Fruit fly (Drosophila melanogaster) whole organism, prepupa: ENCODE measurements around the gene CG13053.

Experiments used
- Blimp-1 ChIP-seq: fragments of 200-800 bp; sonication (Bioruptor generic); optimal IDR thresholded peaks from 3 replicates; lab custom pipeline; 2017; ENCODE audit warnings: missing biosample characterization, missing genetic modification characterization, mild to moderate bottlenecking, moderate library complexity, missing genetic modification reagents
- CG10631 ChIP-seq: fragments of 200-800 bp; sonication (Bioruptor generic); optimal IDR thresholded peaks from 2 replicates; lab custom pipeline; 2016; ENCODE audit warnings: missing biosample characterization, missing genetic modification characterization
- CG10669 ChIP-seq: fragments of 200-800 bp; sonication (Bioruptor generic); optimal IDR thresholded peaks from 3 replicates; lab custom pipeline; 2018; ENCODE audit warnings: missing biosample characterization, mild to moderate bottlenecking, missing genetic modification characterization, moderate library complexity
- CG11762 ChIP-seq: fragments of 200-800 bp; sonication (Bioruptor generic); optimal IDR thresholded peaks from 3 replicates; lab custom pipeline; 2016; ENCODE audit warnings: missing biosample characterization, missing genetic modification characterization; ENCODE audit not compliant: insufficient read depth
- CG11902 ChIP-seq: fragments of 200-800 bp; sonication (Bioruptor generic); optimal IDR thresholded peaks from 3 replicates; lab custom pipeline; 2016; ENCODE audit warnings: missing biosample characterization, missing genetic modification characterization
- CG1621 ChIP-seq: fragments of 200-800 bp; sonication (Bioruptor generic); optimal IDR thresholded peaks from 3 replicates; lab custom pipeline; 2018; ENCODE audit warnings: missing biosample characterization, mild to moderate bottlenecking, missing genetic modification characterization
- CG16779 ChIP-seq: fragments of 200-800 bp; sonication (Bioruptor generic); optimal IDR thresholded peaks from 3 replicates; lab custom pipeline; 2017; ENCODE audit warnings: missing biosample characterization, mild to moderate bottlenecking, missing genetic modification characterization
- CG3032 ChIP-seq: fragments of 200-800 bp; optimal IDR thresholded peaks from 2 replicates; lab custom pipeline; 2019; ENCODE audit warnings: missing biosample characterization, mild to moderate bottlenecking, missing genetic modification characterization, moderate library complexity
- CG31627 ChIP-seq: fragments of 200-800 bp; sonication (Bioruptor generic); optimal IDR thresholded peaks from 3 replicates; lab custom pipeline; 2016; ENCODE audit warnings: missing biosample characterization, missing genetic modification characterization
- CG32006 ChIP-seq: fragments of 200-800 bp; sonication (Bioruptor generic); optimal IDR thresholded peaks from 3 replicates; lab custom pipeline; 2017; ENCODE audit warnings: missing biosample characterization, mild to moderate bottlenecking, missing genetic modification characterization
- CG34406 ChIP-seq: fragments of 200-800 bp; sonication (Bioruptor generic); optimal IDR thresholded peaks from 3 replicates; lab custom pipeline; 2016; ENCODE audit warnings: missing biosample characterization, missing genetic modification characterization
- CG3919 ChIP-seq: fragments of 200-800 bp; sonication (Bioruptor generic); optimal IDR thresholded peaks from 3 replicates; lab custom pipeline; 2016; ENCODE audit warnings: missing biosample characterization, missing genetic modification characterization
- CG4318 ChIP-seq: fragments of 200-800 bp; sonication (Bioruptor generic); optimal IDR thresholded peaks from 3 replicates; lab custom pipeline; 2017; ENCODE audit warnings: missing biosample characterization, mild to moderate bottlenecking, missing genetic modification characterization
- CG6163 ChIP-seq: fragments of 200-800 bp; sonication (Bioruptor generic); IDR thresholded peaks from 3 replicates; pipeline ENCODE4 v1.3.6; 2022; ENCODE audit warnings: missing biosample characterization, missing genetic modification characterization
- CG6276 ChIP-seq: fragments of 200-800 bp; sonication (Bioruptor generic); optimal IDR thresholded peaks from 2 replicates; lab custom pipeline; 2017; ENCODE audit warnings: missing biosample characterization, mild to moderate bottlenecking, missing genetic modification characterization
- CG6792 ChIP-seq: fragments of 200-800 bp; sonication (Bioruptor generic); optimal IDR thresholded peaks from 3 replicates; lab custom pipeline; 2016; ENCODE audit warnings: missing biosample characterization, missing genetic modification characterization
- CG6808 ChIP-seq: fragments of 200-800 bp; sonication (Bioruptor generic); optimal IDR thresholded peaks from 3 replicates; lab custom pipeline; 2017; ENCODE audit warnings: missing biosample characterization, missing genetic modification characterization, mild to moderate bottlenecking, moderate library complexity, missing genetic modification reagents
- CG6854 ChIP-seq: fragments of 200-800 bp; sonication (Bioruptor generic); optimal IDR thresholded peaks from 2 replicates; lab custom pipeline; 2017; ENCODE audit warnings: missing biosample characterization, mild to moderate bottlenecking, missing genetic modification characterization
- CG7368 ChIP-seq: fragments of 200-800 bp; sonication (Bioruptor generic); optimal IDR thresholded peaks from 3 replicates; lab custom pipeline; 2016; ENCODE audit warnings: missing biosample characterization, missing genetic modification characterization
- CG8119 ChIP-seq: fragments of 200-800 bp; sonication (Bioruptor generic); IDR thresholded peaks from 3 replicates; pipeline ENCODE4 v1.3.6; 2022; ENCODE audit warnings: missing biosample characterization, missing genetic modification characterization
- CG8632 ChIP-seq: fragments of 200-800 bp; sonication (Bioruptor generic); optimal IDR thresholded peaks from 3 replicates; lab custom pipeline; 2016; ENCODE audit warnings: missing biosample characterization, missing genetic modification characterization
- Eip75B ChIP-seq: fragments of 200-800 bp; sonication (Bioruptor generic); optimal IDR thresholded peaks from 3 replicates; lab custom pipeline; 2016; ENCODE audit warnings: missing biosample characterization, missing genetic modification characterization
- Eip78C ChIP-seq: fragments of 200-800 bp; sonication (Bioruptor generic); peaks from one replicate; lab custom pipeline; 2016; ENCODE audit warnings: missing biosample characterization, missing genetic modification characterization
- Eip93F ChIP-seq: fragments of 200-800 bp; sonication (Bioruptor generic); optimal IDR thresholded peaks from 2 replicates; lab custom pipeline; 2016; ENCODE audit warnings: missing biosample characterization, mild to moderate bottlenecking, missing genetic modification characterization
- Ets21C ChIP-seq: fragments of 200-800 bp; sonication (Bioruptor generic); optimal IDR thresholded peaks from 3 replicates; lab custom pipeline; 2016; ENCODE audit warnings: missing biosample characterization, missing genetic modification characterization
- Ets96B ChIP-seq: fragments of 200-800 bp; optimal IDR thresholded peaks from 2 replicates; lab custom pipeline; 2019; ENCODE audit warnings: missing biosample characterization, mild to moderate bottlenecking, missing genetic modification characterization, moderate library complexity
- Gug ChIP-seq: fragments of 200-800 bp; sonication (Bioruptor generic); IDR thresholded peaks from 2 replicates; pipeline ENCODE4 v1.3.6; 2022; ENCODE audit warnings: missing biosample characterization, missing genetic modification characterization
- Hr38 ChIP-seq: sonication (Bioruptor generic); optimal IDR thresholded peaks from 2 replicates; lab custom pipeline; 2016; ENCODE audit warnings: missing biosample characterization, missing genetic modification characterization
- Lpt ChIP-seq: fragments of 200-800 bp; sonication (Bioruptor generic); optimal IDR thresholded peaks from 3 replicates; lab custom pipeline; 2016; ENCODE audit warnings: missing biosample characterization, missing genetic modification characterization
- Met ChIP-seq: fragments of 200-800 bp; sonication (Bioruptor generic); optimal IDR thresholded peaks from 3 replicates; lab custom pipeline; 2016; ENCODE audit warnings: missing biosample characterization, missing genetic modification characterization
- OdsH ChIP-seq: fragments of 200-800 bp; sonication (Bioruptor generic); optimal IDR thresholded peaks from 3 replicates; lab custom pipeline; 2016; ENCODE audit warnings: missing biosample characterization, missing genetic modification characterization
- Sox102F ChIP-seq: fragments of 200-800 bp; sonication (Bioruptor generic); optimal IDR thresholded peaks from 2 replicates; lab custom pipeline; 2016; ENCODE audit warnings: missing biosample characterization, mild to moderate bottlenecking, missing genetic modification characterization
- Sox14 ChIP-seq: fragments of 200-800 bp; sonication (Bioruptor generic); optimal IDR thresholded peaks from 3 replicates; lab custom pipeline; 2016; ENCODE audit warnings: missing biosample characterization, missing genetic modification characterization
- achi ChIP-seq: fragments of 200-800 bp; sonication (Bioruptor generic); optimal IDR thresholded peaks from 3 replicates; lab custom pipeline; 2016; ENCODE audit warnings: missing biosample characterization, missing genetic modification characterization
- acj6 ChIP-seq: fragments of 200-800 bp; sonication (Bioruptor generic); optimal IDR thresholded peaks from 3 replicates; lab custom pipeline; 2016; ENCODE audit warnings: missing biosample characterization, missing genetic modification characterization
- dsx ChIP-seq: fragments of 200-800 bp; optimal IDR thresholded peaks from 3 replicates; lab custom pipeline; 2019; ENCODE audit warnings: missing biosample characterization, mild to moderate bottlenecking, missing genetic modification characterization, moderate library complexity; ENCODE audit not compliant: poor library complexity, severe bottlenecking
- esn ChIP-seq: fragments of 200-800 bp; sonication (Bioruptor generic); optimal IDR thresholded peaks from 2 replicates; lab custom pipeline; 2016; ENCODE audit warnings: missing biosample characterization, mild to moderate bottlenecking, missing genetic modification characterization, moderate library complexity
- fd59A ChIP-seq: fragments of 200-800 bp; sonication (Bioruptor generic); optimal IDR thresholded peaks from 2 replicates; lab custom pipeline; 2017; ENCODE audit warnings: missing biosample characterization, mild to moderate bottlenecking, missing genetic modification characterization, missing genetic modification reagents
- fd85E ChIP-seq: fragments of 200-800 bp; sonication (Bioruptor generic); optimal IDR thresholded peaks from 3 replicates; lab custom pipeline; 2016; ENCODE audit warnings: missing biosample characterization, missing genetic modification characterization
- fkh ChIP-seq: fragments of 200-800 bp; sonication (Bioruptor generic); optimal IDR thresholded peaks from 3 replicates; lab custom pipeline; 2017; ENCODE audit warnings: missing biosample characterization, mild to moderate bottlenecking, missing genetic modification characterization, moderate library complexity
- lz ChIP-seq: fragments of 200-800 bp; sonication (Bioruptor generic); optimal IDR thresholded peaks from 3 replicates; lab custom pipeline; 2016; ENCODE audit warnings: missing biosample characterization, missing genetic modification characterization
- net ChIP-seq: fragments of 200-800 bp; sonication (Bioruptor generic); optimal IDR thresholded peaks from 3 replicates; lab custom pipeline; 2016; ENCODE audit warnings: missing biosample characterization, missing genetic modification characterization
- pdm3 ChIP-seq: fragments of 200-800 bp; sonication (Bioruptor generic); optimal IDR thresholded peaks from 3 replicates; lab custom pipeline; 2016; ENCODE audit warnings: missing biosample characterization, missing genetic modification characterization
- spab ChIP-seq: fragments of 200-800 bp; sonication (Bioruptor generic); optimal IDR thresholded peaks from 2 replicates; lab custom pipeline; 2017; ENCODE audit warnings: missing biosample characterization, mild to moderate bottlenecking, missing genetic modification characterization, missing genetic modification reagents
- svp ChIP-seq: fragments of 200-800 bp; sonication (Bioruptor generic); peaks from one replicate; lab custom pipeline; 2016; ENCODE audit warnings: missing biosample characterization, missing genetic modification characterization
- topi ChIP-seq: fragments of 200-800 bp; sonication (Bioruptor generic); optimal IDR thresholded peaks from 3 replicates; lab custom pipeline; 2016; ENCODE audit warnings: missing biosample characterization, missing genetic modification characterization
- vri ChIP-seq: fragments of 200-800 bp; sonication (Bioruptor generic); optimal IDR thresholded peaks from 3 replicates; lab custom pipeline; 2016; ENCODE audit warnings: missing biosample characterization, mild to moderate bottlenecking, missing genetic modification characterization

CG13053 gene

dm6 chr3L:16211936-16212287 is 47.6 kb downstream of the CG13053 start (continued):
- TF ChIP-seq lz (GFP tag; lab: Kevin White, UChicago): no peak
- TF ChIP-seq Blimp-1 (GFP tag; lab: Kevin White, UChicago): peak; percentile 14
- TF ChIP-seq svp (GFP tag; lab: Kevin White, UChicago): peak; percentile 35
- TF ChIP-seq CG6792: peak; percentile 10
- no peak for TF ChIP-seq Eip93F (GFP tag; lab: Kevin White, UChicago)
- TF ChIP-seq achi: peak; percentile 42
- no peak for TF ChIP-seq net
- TF ChIP-seq acj6 (GFP tag; lab: Kevin White, UChicago): peak; percentile 48
- no peak for TF ChIP-seq CG11762 (GFP tag; lab: Kevin White, UChicago)
- TF ChIP-seq CG6163 (GFP tag; lab: Robert Waterston, UW): no peak
- TF ChIP-seq esn: peak; percentile 54
- TF ChIP-seq topi: peak; percentile 25
- no peak for TF ChIP-seq Ets21C
- TF ChIP-seq Met (GFP tag; lab: Kevin White, UChicago): no peak
- no peak for TF ChIP-seq Hr38 (GFP tag; lab: Kevin White, UChicago)
- no peak for TF ChIP-seq CG11902
- TF ChIP-seq Eip78C (GFP tag; lab: Kevin White, UChicago): peak; percentile 76
- peak; percentile 38 for TF ChIP-seq Ets96B
- TF ChIP-seq CG10631 (GFP tag; lab: Kevin White, UChicago): peak; percentile 48
- no peak for TF ChIP-seq CG8119 (GFP tag; lab: Robert Waterston, UW)

- no peak for TF ChIP-seq fd85E (GFP tag; lab: Kevin White, UChicago)
- peak; percentile 71 for TF ChIP-seq lz (GFP tag; lab: Kevin White, UChicago)
- peak; percentile 81 for TF ChIP-seq achi
- peak; percentile 32 for TF ChIP-seq CG11762 (GFP tag; lab: Kevin White, UChicago)
- TF ChIP-seq Sox102F (GFP tag; lab: Kevin White, UChicago): peak; percentile 53
- TF ChIP-seq CG11902: peak; percentile 50
- peak; percentile 53 for TF ChIP-seq CG31627
- TF ChIP-seq Eip93F (GFP tag; lab: Kevin White, UChicago): no peak
- TF ChIP-seq CG6808 (GFP tag; lab: Kevin White, UChicago): peak; percentile 64
- TF ChIP-seq CG10631 (GFP tag; lab: Kevin White, UChicago): peak; percentile 84
- peak; percentile 86 for TF ChIP-seq net
- TF ChIP-seq CG1621 (tag; lab: Kevin White, UChicago): peak; percentile 47
- peak; percentile 90 for TF ChIP-seq CG6276 (GFP tag; lab: Kevin White, UChicago)
- TF ChIP-seq CG3032 (tag; lab: Kevin White, UChicago): peak; percentile 78
- TF ChIP-seq Eip75B (GFP tag; lab: Kevin White, UChicago): peak; percentile 69
- TF ChIP-seq fkh: no peak
- peak; percentile 75 for TF ChIP-seq spab (GFP tag; lab: Kevin White, UChicago)
- TF ChIP-seq CG6854 (GFP tag; lab: Kevin White, UChicago): peak; percentile 17
- peak; percentile 49; the same call in 1 of the 2 replicates for TF ChIP-seq Gug (GFP tag; lab: Robert Waterston, UW)
- peak; percentile 87 for TF ChIP-seq OdsH
- TF ChIP-seq fd59A: peak; percentile 79
- peak; percentile 81 for TF ChIP-seq CG10669 (GFP tag; lab: Kevin White, UChicago)
- TF ChIP-seq acj6 (GFP tag; lab: Kevin White, UChicago): peak; percentile 84
- no peak for TF ChIP-seq Blimp-1 (GFP tag; lab: Kevin White, UChicago)
- TF ChIP-seq CG16779: peak; percentile 51
- TF ChIP-seq svp (GFP tag; lab: Kevin White, UChicago): peak; percentile 70
- TF ChIP-seq CG8632 (GFP tag; lab: Kevin White, UChicago): peak; percentile 81
- TF ChIP-seq pdm3 (GFP tag; lab: Kevin White, UChicago): peak; percentile 78
- TF ChIP-seq CG34406: peak; percentile 79
- peak; percentile 89 for TF ChIP-seq dsx (GFP tag; lab: Kevin White, UChicago)
- TF ChIP-seq CG4318: peak; percentile 90
- TF ChIP-seq esn: peak; percentile 71
- TF ChIP-seq Lpt (GFP tag; lab: Kevin White, UChicago): peak; percentile 55
- peak; percentile 97 for TF ChIP-seq CG32006 (GFP tag; lab: Kevin White, UChicago)
- TF ChIP-seq Sox14 (GFP tag; lab: Kevin White, UChicago): peak; percentile 73
- peak; percentile 13 for TF ChIP-seq vri
- TF ChIP-seq CG3919 (GFP tag; lab: Kevin White, UChicago): peak; percentile 41
- TF ChIP-seq Eip78C (GFP tag; lab: Kevin White, UChicago): peak; percentile 84
- peak; percentile 74 for TF ChIP-seq CG6163 (GFP tag; lab: Robert Waterston, UW)
- peak; percentile 16 for TF ChIP-seq CG7368 (GFP tag; lab: Kevin White, UChicago)
Observed at dm6 chr3L:16211156-16211935, 48.2 kb downstream of the CG13053 start.
